Fruit fly (Drosophila melanogaster) whole organism, adult: ENCODE data around the gene Zpr1.

Experiments
- CG11617 ChIP-seq: fragments of 200-800 bp; sonication (Bioruptor generic); optimal IDR thresholded peaks from 2 replicates; lab custom pipeline; 2017; ENCODE audit warnings: mild to moderate bottlenecking, missing biosample characterization, missing genetic modification reagents, missing genetic modification characterization
- CG12768 ChIP-seq: fragments of 200-800 bp; sonication (Bioruptor generic); optimal IDR thresholded peaks from 2 replicates; lab custom pipeline; 2017; ENCODE audit warnings: missing biosample characterization, missing genetic modification characterization, mild to moderate bottlenecking, moderate library complexity, missing genetic modification reagents
- CG14711 ChIP-seq: fragments of 200-800 bp; sonication (Bioruptor generic); optimal IDR thresholded peaks from 2 replicates; lab custom pipeline; 2018; ENCODE audit warnings: missing biosample characterization, mild to moderate bottlenecking, missing genetic modification characterization, moderate library complexity
- CG1620 ChIP-seq: fragments of 200-800 bp; sonication (Bioruptor generic); optimal IDR thresholded peaks from 2 replicates; lab custom pipeline; 2016; ENCODE audit warnings: missing biosample characterization, missing genetic modification characterization
- CG33017 ChIP-seq: fragments of 200-800 bp; sonication (Bioruptor generic); optimal IDR thresholded peaks from 2 replicates; lab custom pipeline; 2018; ENCODE audit warnings: missing biosample characterization, mild to moderate bottlenecking, missing genetic modification characterization, moderate library complexity
- CG5204 ChIP-seq: fragments of 200-800 bp; sonication (Bioruptor generic); optimal IDR thresholded peaks from 2 replicates; lab custom pipeline; 2016; ENCODE audit warnings: missing biosample characterization, missing genetic modification characterization
- CG7045 ChIP-seq: fragments of 200-800 bp; sonication (Bioruptor generic); optimal IDR thresholded peaks from 2 replicates; lab custom pipeline; 2017; ENCODE audit warnings: missing biosample characterization, mild to moderate bottlenecking, missing genetic modification characterization
- CG7101 ChIP-seq: fragments of 200-800 bp; sonication (Bioruptor generic); optimal IDR thresholded peaks from 2 replicates; lab custom pipeline; 2018; ENCODE audit warnings: missing biosample characterization, mild to moderate bottlenecking, missing genetic modification characterization, moderate library complexity
- Clk ChIP-seq: fragments of 200-800 bp; sonication (Bioruptor generic); optimal IDR thresholded peaks from 2 replicates; lab custom pipeline; 2017; ENCODE audit warnings: missing biosample characterization, missing genetic modification characterization
- Crg-1 ChIP-seq: fragments of 200-800 bp; sonication (Bioruptor generic); optimal IDR thresholded peaks from 2 replicates; lab custom pipeline; 2016; ENCODE audit warnings: missing biosample characterization, missing genetic modification characterization
- Hr96 ChIP-seq: fragments of 200-800 bp; sonication (Bioruptor generic); optimal IDR thresholded peaks from 2 replicates; lab custom pipeline; 2016; ENCODE audit warnings: missing biosample characterization, missing genetic modification characterization
- Mnt ChIP-seq: fragments of 200-800 bp; sonication (Bioruptor generic); optimal IDR thresholded peaks from 2 replicates; lab custom pipeline; 2016; ENCODE audit warnings: missing biosample characterization, mild to moderate bottlenecking, missing genetic modification characterization
- bab1 ChIP-seq: fragments of 200-800 bp; sonication (Bioruptor generic); optimal IDR thresholded peaks from 3 replicates; lab custom pipeline; 2019; ENCODE audit warnings: missing biosample characterization, mild to moderate bottlenecking, missing genetic modification characterization, moderate library complexity
- cic ChIP-seq: fragments of 200-800 bp; sonication (Bioruptor generic); optimal IDR thresholded peaks from 2 replicates; lab custom pipeline; 2017; ENCODE audit warnings: missing biosample characterization, mild to moderate bottlenecking, missing genetic modification characterization, moderate library complexity
- cnc ChIP-seq, 2 experiments: fragments of >200 bp; optimal IDR thresholded peaks; 2 replicates each; lab custom pipeline; 2017
- kay ChIP-seq: fragments of 200-800 bp; sonication (Bioruptor generic); peaks from one replicate; lab custom pipeline; 2016; ENCODE audit warnings: missing biosample characterization, missing genetic modification characterization, borderline replicate concordance
- ovo ChIP-seq: fragments of 200-800 bp; sonication (Bioruptor generic); optimal IDR thresholded peaks from 2 replicates; lab custom pipeline; 2016; ENCODE audit warnings: missing biosample characterization, missing genetic modification characterization
- pad ChIP-seq: fragments of 200-800 bp; sonication (Bioruptor generic); optimal IDR thresholded peaks from 3 replicates; lab custom pipeline; 2017; ENCODE audit warnings: missing biosample characterization, missing genetic modification characterization, mild to moderate bottlenecking, moderate library complexity, missing genetic modification reagents
- tj ChIP-seq: fragments of 200-800 bp; sonication (Bioruptor generic); optimal IDR thresholded peaks from 3 replicates; lab custom pipeline; 2017; ENCODE audit warnings: missing biosample characterization, mild to moderate bottlenecking, missing genetic modification characterization, moderate library complexity
- toe ChIP-seq: fragments of 200-800 bp; sonication (Bioruptor generic); optimal IDR thresholded peaks from 2 replicates; lab custom pipeline; 2016; ENCODE audit warnings: missing biosample characterization, missing genetic modification characterization

Gene Zpr1

dm6 chrX:9195311-9195710 lies 33.4 kb upstream of the Zpr1 start:
- TF ChIP-seq Clk (GFP tag; lab: Kevin White, UChicago) (no peak), Mnt (GFP tag; lab: Kevin White, UChicago) (no peak), CG12768 (no peak), bab1 (GFP tag; lab: Kevin White, UChicago) (no peak), cnc (optimal IDR thresholded peaks at IDR 0.05; lab: Kevin White, UChicago) (no peak), Hr96 (no peak), cic (GFP tag; lab: Kevin White, UChicago) (no peak), toe (GFP tag; lab: Kevin White, UChicago) (no peak)

dm6 chrX:9193604-9194003 lies 31.7 kb upstream of the Zpr1 start, which contains the start of gene CG12106:
Gene CG12106, plus strand, starts transcription at chrX:9193898.
- peak; percentile 60 for TF ChIP-seq bab1 (GFP tag; lab: Kevin White, UChicago)
- TF ChIP-seq cnc (optimal IDR thresholded peaks at IDR 0.05; lab: Kevin White, UChicago): no peak
- peak; percentile 71 for TF ChIP-seq CG14711 (tag; lab: Kevin White, UChicago)
- TF ChIP-seq Crg-1: peak; percentile 28
- TF ChIP-seq Mnt (GFP tag; lab: Kevin White, UChicago): peak; percentile 29
- peak; percentile 57 for TF ChIP-seq ovo (GFP tag; lab: Kevin White, UChicago)
- TF ChIP-seq CG5204 (GFP tag; lab: Kevin White, UChicago): peak; percentile 39
- no peak for TF ChIP-seq CG7045 (GFP tag; lab: Kevin White, UChicago)
- TF ChIP-seq Hr96: no peak
- TF ChIP-seq CG1620 (GFP tag; lab: Kevin White, UChicago): peak; percentile 56
- TF ChIP-seq CG7101 (tag; lab: Kevin White, UChicago): peak; percentile 73
- TF ChIP-seq CG12768: peak; percentile 25
- TF ChIP-seq cic (GFP tag; lab: Kevin White, UChicago): no peak
- peak; percentile 38 for TF ChIP-seq CG33017 (tag; lab: Kevin White, UChicago)
- peak; percentile 24 for TF ChIP-seq toe (GFP tag; lab: Kevin White, UChicago)
- no peak for TF ChIP-seq kay (GFP tag; lab: Kevin White, UChicago)
- no peak for TF ChIP-seq tj
- TF ChIP-seq pad (GFP tag; lab: Kevin White, UChicago): peak; percentile 31
- peak; percentile 25 for TF ChIP-seq CG11617 (GFP tag; lab: Kevin White, UChicago)
- TF ChIP-seq Clk (GFP tag; lab: Kevin White, UChicago): no peak

- TF ChIP-seq bab1 (GFP tag; lab: Kevin White, UChicago) (peak; percentile 35), CG1620 (GFP tag; lab: Kevin White, UChicago) (no peak)
These were observed 30.5 kb upstream of the Zpr1 start, which contains the start of gene CG12056 for dm6 chrX:9192429-9192828. Gene CG12056, plus strand, starts transcription at chrX:9192669.

- TF ChIP-seq ovo (GFP tag; lab: Kevin White, UChicago): no peak
These were observed 29.5 kb upstream of the Zpr1 start, which contains the start of gene CG12057 for dm6 chrX:9191357-9191756. Gene CG12057, plus strand, starts transcription at chrX:9191657.

dm6 chrX:9190555-9191184 lies 28.8 kb upstream of the Zpr1 start, which contains the start of gene CG12115:
Gene CG12115, minus strand, starts transcription at chrX:9190605.
- TF ChIP-seq toe (GFP tag; lab: Kevin White, UChicago) (no peak), CG14711 (tag; lab: Kevin White, UChicago) (no peak)

- no peak for TF ChIP-seq CG14711 (tag; lab: Kevin White, UChicago)
- TF ChIP-seq Hr96: no peak
- TF ChIP-seq Crg-1: no peak
- TF ChIP-seq kay (GFP tag; lab: Kevin White, UChicago): no peak
- no peak for TF ChIP-seq CG33017 (tag; lab: Kevin White, UChicago)
- no peak for TF ChIP-seq CG11617 (GFP tag; lab: Kevin White, UChicago)
- no peak for TF ChIP-seq CG5204 (GFP tag; lab: Kevin White, UChicago)
- TF ChIP-seq CG12768: no peak
- no peak for TF ChIP-seq CG1620 (GFP tag; lab: Kevin White, UChicago)
These were observed 25.5 kb upstream of the Zpr1 start for dm6 chrX:9187429-9187828.

- TF ChIP-seq ovo (GFP tag; lab: Kevin White, UChicago) (no peak), CG12768 (no peak)
These were observed 6.4 kb upstream of the Zpr1 start for dm6 chrX:9168273-9168672.
